Fruit fly (Drosophila melanogaster) whole organism, wandering third instar larva: ENCODE data around the gene M6.

ENCODE experiments used
- Abd-B ChIP-seq: fragments of >200 bp; optimal IDR thresholded peaks from 2 replicates; lab custom pipeline; 2017; ENCODE audit warnings: missing biosample characterization, missing genetic modification characterization
- CrebA ChIP-seq: fragments of 200-800 bp; sonication (Bioruptor generic); optimal IDR thresholded peaks from 2 replicates; lab custom pipeline; 2016; ENCODE audit warnings: missing biosample characterization, mild to moderate bottlenecking, missing genetic modification characterization, borderline replicate concordance
- Dfd ChIP-seq: fragments of >200 bp; optimal IDR thresholded peaks from 2 replicates; lab custom pipeline; 2017; ENCODE audit warnings: missing biosample characterization, missing genetic modification characterization
- GATAd ChIP-seq: sonication (Bioruptor generic); optimal IDR thresholded peaks from 2 replicates; lab custom pipeline; 2016; ENCODE audit warnings: missing biosample characterization, missing genetic modification characterization
- HLH106 ChIP-seq: fragments of 200-800 bp; optimal IDR thresholded peaks from 3 replicates; lab custom pipeline; 2019; ENCODE audit warnings: missing biosample characterization, mild to moderate bottlenecking, missing genetic modification characterization, moderate library complexity
- Hnf4 ChIP-seq: fragments of 200-800 bp; sonication (Bioruptor generic); optimal IDR thresholded peaks from 2 replicates; lab custom pipeline; 2016; ENCODE audit warnings: missing biosample characterization, mild to moderate bottlenecking, missing genetic modification characterization
- Hr78 ChIP-seq: fragments of >200 bp; optimal IDR thresholded peaks from 2 replicates; lab custom pipeline; 2017; ENCODE audit warnings: missing biosample characterization, missing genetic modification characterization
- Jra ChIP-seq: sonication (Bioruptor generic); optimal IDR thresholded peaks from 2 replicates; lab custom pipeline; 2016; ENCODE audit warnings: missing biosample characterization, missing genetic modification characterization
- Mio ChIP-seq: sonication (Bioruptor generic); optimal IDR thresholded peaks from 2 replicates; lab custom pipeline; 2016; ENCODE audit warnings: missing biosample characterization, missing genetic modification characterization
- Myc ChIP-seq: fragments of >200 bp; optimal IDR thresholded peaks from 2 replicates; lab custom pipeline; 2017
- N ChIP-seq: fragments of >200 bp; optimal IDR thresholded peaks from 2 replicates; lab custom pipeline; 2018; ENCODE audit warnings: missing biosample characterization, missing external identifiers, missing genetic modification characterization
- OdsH ChIP-seq: fragments of 200-800 bp; sonication (Bioruptor generic); optimal IDR thresholded peaks from 2 replicates; lab custom pipeline; 2016; ENCODE audit warnings: missing biosample characterization, mild to moderate bottlenecking, missing genetic modification characterization
- Rel ChIP-seq, 2 experiments: fragments of 200-800 bp; sonication (Bioruptor generic) in 1 of 2; optimal IDR thresholded peaks; 2 replicates in 1 of 2; 3 replicates in 1 of 2; lab custom pipeline; 2016 to 2019; ENCODE audit warnings: mild to moderate bottlenecking in 2 of 2, missing biosample characterization in 2 of 2, missing genetic modification characterization in 2 of 2, moderate library complexity in 1 of 2
- Sp1 ChIP-seq: fragments of 200-800 bp; sonication (Bioruptor generic); optimal IDR thresholded peaks from 3 replicates; lab custom pipeline; 2019; ENCODE audit warnings: missing biosample characterization, mild to moderate bottlenecking, missing genetic modification characterization, moderate library complexity
- Vsx2 ChIP-seq: fragments of 200-300, 225-300 bp; sonication (Bioruptor generic); optimal IDR thresholded peaks from 2 replicates; lab custom pipeline; 2018; ENCODE audit warnings: missing biosample characterization, missing genetic modification characterization; ENCODE audit not compliant: partially characterized antibody
- br ChIP-seq: fragments of 200-800 bp; sonication (Bioruptor generic); optimal IDR thresholded peaks from 2 replicates; lab custom pipeline; 2016; ENCODE audit warnings: missing biosample characterization, missing genetic modification characterization
- brk ChIP-seq: fragments of 200-800 bp; sonication (Bioruptor generic); optimal IDR thresholded peaks from 2 replicates; lab custom pipeline; 2016; ENCODE audit warnings: missing biosample characterization, mild to moderate bottlenecking, missing genetic modification characterization
- dl ChIP-seq, 2 experiments: fragments of 175-275, 200-275 bp in 1 of 2; fragments of 200-275 bp in 1 of 2; sonication (Bioruptor generic); optimal IDR thresholded peaks; lab custom pipeline; 2018; ENCODE audit warnings: mild to moderate bottlenecking in 2 of 2, missing biosample characterization in 2 of 2, missing genetic modification characterization in 2 of 2, moderate library complexity in 2 of 2; ENCODE audit not compliant: partially characterized antibody in 2 of 2, insufficient read depth in 1 of 2
- dsf ChIP-seq: sonication (Bioruptor generic); optimal IDR thresholded peaks from 2 replicates; lab custom pipeline; 2016; ENCODE audit warnings: missing biosample characterization, missing genetic modification characterization, borderline replicate concordance
- ey ChIP-seq: fragments of 200-800 bp; sonication (Bioruptor generic); optimal IDR thresholded peaks from 2 replicates; lab custom pipeline; 2016; ENCODE audit warnings: missing biosample characterization, missing genetic modification characterization
- foxo ChIP-seq, 2 experiments: fragments of 200-800 bp; sonication (Bioruptor generic); optimal IDR thresholded peaks; 2 replicates in 1 of 2; 3 replicates in 1 of 2; lab custom pipeline; 2016 to 2017; ENCODE audit warnings: missing biosample characterization in 2 of 2, missing genetic modification characterization in 2 of 2
- fru ChIP-seq: fragments of 200-800 bp; sonication (Bioruptor generic); optimal IDR thresholded peaks from 3 replicates; lab custom pipeline; 2016; ENCODE audit warnings: missing biosample characterization, mild to moderate bottlenecking, missing genetic modification characterization
- h ChIP-seq: fragments of 200-800 bp; sonication (Bioruptor generic); optimal IDR thresholded peaks from 3 replicates; lab custom pipeline; 2016; ENCODE audit warnings: missing biosample characterization, mild to moderate bottlenecking, missing genetic modification characterization
- jim ChIP-seq: fragments of 175-275, 200-325 bp; sonication (Bioruptor generic); optimal IDR thresholded peaks from 2 replicates; lab custom pipeline; 2016; ENCODE audit warnings: missing biosample characterization, mild to moderate bottlenecking, missing genetic modification characterization
- lola ChIP-seq: fragments of >200 bp; optimal IDR thresholded peaks from 2 replicates; lab custom pipeline; 2017; ENCODE audit warnings: missing biosample characterization, missing genetic modification characterization
- psq ChIP-seq: fragments of 200-800 bp; sonication (Bioruptor generic); optimal IDR thresholded peaks from 3 replicates; lab custom pipeline; 2017; ENCODE audit warnings: missing biosample characterization, mild to moderate bottlenecking, missing genetic modification characterization, moderate library complexity
- rgr ChIP-seq: fragments of 200-800 bp; sonication (Bioruptor generic); optimal IDR thresholded peaks from 3 replicates; lab custom pipeline; 2016; ENCODE audit warnings: missing biosample characterization, mild to moderate bottlenecking, missing genetic modification characterization
- sage ChIP-seq: fragments of 200-800 bp; sonication (Bioruptor generic); optimal IDR thresholded peaks from 2 replicates; lab custom pipeline; 2016; ENCODE audit warnings: missing biosample characterization, mild to moderate bottlenecking, missing genetic modification characterization
- sv ChIP-seq: fragments of 200-800 bp; sonication (Bioruptor generic); optimal IDR thresholded peaks from 3 replicates; lab custom pipeline; 2016; ENCODE audit warnings: missing biosample characterization, missing genetic modification characterization
- usp ChIP-seq: fragments of >200 bp; optimal IDR thresholded peaks from 2 replicates; lab custom pipeline; 2017; ENCODE audit warnings: missing biosample characterization, missing genetic modification characterization
- woc ChIP-seq: sonication (Bioruptor generic); optimal IDR thresholded peaks from 2 replicates; lab custom pipeline; 2016; ENCODE audit warnings: missing biosample characterization, mild to moderate bottlenecking, missing genetic modification characterization

Gene M6

dm6 chr3L:21501172-21501571, 6.5 kb upstream of the M6 start, which contains the start of gene Est-Q:
Est-Q (plus strand) TSS chr3L:21501421.
- no peak for TF ChIP-seq Jra (GFP tag; lab: Kevin White, UChicago)
- no peak for TF ChIP-seq lola (GFP tag; lab: Kevin White, UChicago)
- TF ChIP-seq Hr78 (GFP tag; lab: Kevin White, UChicago) = no peak
- no peak for TF ChIP-seq sv
- no peak for TF ChIP-seq Abd-B (GFP tag; lab: Kevin White, UChicago)
- no peak for TF ChIP-seq rgr (GFP tag; lab: Kevin White, UChicago)
- no peak for TF ChIP-seq Myc (lab: Kevin White, UChicago)
- no peak for TF ChIP-seq Vsx2 (GFP tag; lab: Kevin White, UChicago)
- no peak for TF ChIP-seq br (GFP tag; lab: Kevin White, UChicago)
- TF ChIP-seq foxo (GFP tag; optimal IDR thresholded peaks at IDR 0.05; lab: Kevin White, UChicago) = no peak
- no peak for TF ChIP-seq psq (GFP tag; lab: Kevin White, UChicago)

- TF ChIP-seq N (GFP tag; lab: Kevin White, UChicago) (no peak), Jra (GFP tag; lab: Kevin White, UChicago) (no peak), psq (GFP tag; lab: Kevin White, UChicago) (no peak), sage (GFP tag; lab: Kevin White, UChicago) (no peak), usp (GFP tag; lab: Kevin White, UChicago) (no peak), Mio (GFP tag; lab: Kevin White, UChicago) (no peak), HLH106 (tag; lab: Kevin White, UChicago) (no peak), sv (no peak), lola (GFP tag; lab: Kevin White, UChicago) (no peak), Hr78 (GFP tag; lab: Kevin White, UChicago) (no peak), Vsx2 (GFP tag; lab: Kevin White, UChicago) (no peak), Myc (lab: Kevin White, UChicago) (no peak), woc (GFP tag; lab: Kevin White, UChicago) (peak; percentile 0), Hnf4 (GFP tag; lab: Kevin White, UChicago) (peak; percentile 55), Abd-B (GFP tag; lab: Kevin White, UChicago) (no peak), rgr (GFP tag; lab: Kevin White, UChicago) (peak; percentile 30), Sp1 (GFP tag; lab: Kevin White, UChicago) (no peak), ey (GFP tag; lab: Kevin White, UChicago) (no peak), fru (GFP tag; lab: Kevin White, UChicago) (peak; percentile 54), dl (GFP tag; optimal IDR thresholded peaks at IDR 0.05; lab: Kevin White, UChicago; ENCODE audit: insufficient read depth in 1 of 2, partially characterized antibody in 2 of 2) (no peak), Rel (GFP tag; optimal IDR thresholded peaks at IDR 0.05; lab: Kevin White, UChicago) (no peak), Rel (tag; optimal IDR thresholded peaks at IDR 0.05; lab: Kevin White, UChicago) (no peak), dsf (GFP tag; lab: Kevin White, UChicago) (no peak), h (peak; percentile 30), OdsH (peak; percentile 8), jim (GFP tag; lab: Kevin White, UChicago) (no peak), GATAd (GFP tag; lab: Kevin White, UChicago) (no peak), foxo (GFP tag; optimal IDR thresholded peaks at IDR 0.05; lab: Kevin White, UChicago) (peak in 1 of 2 experiments; percentile 34), brk (GFP tag; lab: Kevin White, UChicago) (no peak)
- TF ChIP-seq, all 38 proteins: peak for 7
Observed at dm6 chr3L:21501928-21502327, 5.7 kb upstream of the M6 start.

DNA sequence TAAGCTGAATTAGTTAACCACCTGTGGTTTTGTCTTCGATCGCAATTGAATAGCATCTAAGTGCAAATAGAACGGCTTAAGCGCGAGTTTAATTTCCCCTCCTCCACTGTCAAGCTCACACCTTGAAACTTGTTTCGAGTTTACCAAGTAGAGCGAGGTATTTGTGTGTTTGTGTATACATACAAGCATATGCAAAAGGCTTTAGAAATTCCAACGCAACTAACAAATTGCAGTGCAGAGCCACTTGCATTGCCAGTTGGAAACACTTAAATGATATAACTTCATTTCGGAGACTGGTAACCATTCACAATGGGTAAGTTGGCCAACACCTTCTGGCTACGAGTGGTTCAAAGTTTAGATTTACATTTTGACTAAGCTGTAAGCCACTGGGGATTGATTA, 303 bp downstream of the M6 start:
- no peak for TF ChIP-seq HLH106 (tag; lab: Kevin White, UChicago)
- TF ChIP-seq Rel (GFP tag; optimal IDR thresholded peaks at IDR 0.05; lab: Kevin White, UChicago) = no peak
- TF ChIP-seq Rel (tag; optimal IDR thresholded peaks at IDR 0.05; lab: Kevin White, UChicago) = no peak
- TF ChIP-seq lola (GFP tag; lab: Kevin White, UChicago) = no peak
- no peak for TF ChIP-seq dl (GFP tag; optimal IDR thresholded peaks at IDR 0.05; lab: Kevin White, UChicago; ENCODE audit: insufficient read depth in 1 of 2, partially characterized antibody in 2 of 2)
- no peak for TF ChIP-seq foxo (GFP tag; optimal IDR thresholded peaks at IDR 0.05; lab: Kevin White, UChicago)
- TF ChIP-seq rgr (GFP tag; lab: Kevin White, UChicago) = no peak
- TF ChIP-seq ey (GFP tag; lab: Kevin White, UChicago) = no peak
- TF ChIP-seq Jra (GFP tag; lab: Kevin White, UChicago) = no peak
- no peak for TF ChIP-seq Hr78 (GFP tag; lab: Kevin White, UChicago)
- no peak for TF ChIP-seq Sp1 (GFP tag; lab: Kevin White, UChicago)
- TF ChIP-seq N (GFP tag; lab: Kevin White, UChicago) = no peak
- no peak for TF ChIP-seq woc (GFP tag; lab: Kevin White, UChicago)
- TF ChIP-seq CrebA (GFP tag; lab: Kevin White, UChicago) = no peak
- TF ChIP-seq brk (GFP tag; lab: Kevin White, UChicago) = no peak
- TF ChIP-seq Dfd (GFP tag; lab: Kevin White, UChicago) = no peak
- TF ChIP-seq GATAd (GFP tag; lab: Kevin White, UChicago) = no peak
